Fruit fly (Drosophila melanogaster) whole organism, embryonic: ENCODE measurements around the gene CG10301.

Experiments
- Asciz ChIP-seq: fragments of 200-800 bp; sonication (Bioruptor generic); optimal IDR thresholded peaks from 2 replicates; lab custom pipeline; 2017; ENCODE audit warnings: missing biosample characterization, mild to moderate bottlenecking, missing genetic modification characterization, missing genetic modification reagents
- B-H2 ChIP-seq: fragments of 200-800 bp; sonication (Bioruptor generic); optimal IDR thresholded peaks from 2 replicates; lab custom pipeline; 2018; ENCODE audit warnings: missing biosample characterization, mild to moderate bottlenecking, missing genetic modification characterization
- Bdp1 ChIP-seq: fragments of 200-800 bp; sonication (Bioruptor generic); optimal IDR thresholded peaks from 3 replicates; lab custom pipeline; 2016; ENCODE audit warnings: missing biosample characterization, missing genetic modification characterization
- CG1024 ChIP-seq: fragments of 200-800 bp; sonication (Bioruptor generic); IDR thresholded peaks from 2 replicates; pipeline ENCODE4 v1.3.6; 2022; ENCODE audit warnings: missing biosample characterization, missing genetic modification characterization
- CG12104 ChIP-seq: fragments of 200-800 bp; sonication (Bioruptor generic); optimal IDR thresholded peaks from 3 replicates; lab custom pipeline; 2016; ENCODE audit warnings: missing biosample characterization, missing genetic modification characterization
- CG12769 ChIP-seq: fragments of 200-800 bp; sonication (Bioruptor generic); optimal IDR thresholded peaks from 2 replicates; lab custom pipeline; 2019; ENCODE audit warnings: missing biosample characterization, mild to moderate bottlenecking, missing genetic modification characterization, moderate library complexity
- CG13424 ChIP-seq: fragments of 200-800 bp; sonication (Bioruptor generic); optimal IDR thresholded peaks from 2 replicates; lab custom pipeline; 2019; ENCODE audit warnings: missing biosample characterization, mild to moderate bottlenecking, missing genetic modification characterization, moderate library complexity
- CG14441 ChIP-seq: fragments of 200-800 bp; sonication (Bioruptor generic); IDR thresholded peaks from 2 replicates; pipeline ENCODE4 v1.3.6; 2022; ENCODE audit warnings: missing biosample characterization, missing genetic modification characterization
- CG14667 ChIP-seq: fragments of 200-800 bp; sonication (Bioruptor generic); IDR thresholded peaks from 2 replicates; pipeline ENCODE4 v1.3.6; 2022; ENCODE audit warnings: missing biosample characterization, missing genetic modification characterization
- CG1529 ChIP-seq: fragments of 200-800 bp; sonication (Bioruptor generic); optimal IDR thresholded peaks from 3 replicates; lab custom pipeline; 2018; ENCODE audit warnings: missing biosample characterization, missing genetic modification characterization
- CG1603 ChIP-seq: fragments of 200-800 bp; sonication (Bioruptor generic); optimal IDR thresholded peaks from 2 replicates; lab custom pipeline; 2019; ENCODE audit warnings: missing biosample characterization, mild to moderate bottlenecking, missing genetic modification characterization, moderate library complexity
- CG18262 ChIP-seq: fragments of 200-800 bp; optimal IDR thresholded peaks from 3 replicates; lab custom pipeline; 2019; ENCODE audit warnings: missing biosample characterization, mild to moderate bottlenecking, missing genetic modification characterization, moderate library complexity
- CG18476 ChIP-seq: fragments of 200-800 bp; sonication (Bioruptor generic); optimal IDR thresholded peaks from 2 replicates; lab custom pipeline; 2016; ENCODE audit warnings: missing biosample characterization, mild to moderate bottlenecking, missing genetic modification characterization
- CG2712 ChIP-seq: fragments of 200-800 bp; optimal IDR thresholded peaks from 3 replicates; lab custom pipeline; 2019; ENCODE audit warnings: missing biosample characterization, mild to moderate bottlenecking, missing genetic modification characterization, moderate library complexity
- CG2889 ChIP-seq: fragments of 200-800 bp; sonication (Bioruptor generic); IDR thresholded peaks from 3 replicates; pipeline ENCODE4 v1.3.6; 2022; ENCODE audit warnings: missing biosample characterization, missing genetic modification characterization
- CG31388 ChIP-seq: fragments of 200-800 bp; sonication (Bioruptor generic); optimal IDR thresholded peaks from 2 replicates; lab custom pipeline; 2016; ENCODE audit warnings: missing biosample characterization, missing genetic modification characterization
- CG3838 ChIP-seq: fragments of 200-800 bp; sonication (Bioruptor generic); optimal IDR thresholded peaks from 3 replicates; lab custom pipeline; 2016; ENCODE audit warnings: missing biosample characterization, missing genetic modification characterization
- CG6689 ChIP-seq: fragments of 200-800 bp; sonication (Bioruptor generic); IDR thresholded peaks from 2 replicates; pipeline ENCODE4 v1.3.6; 2022; ENCODE audit warnings: missing biosample characterization, missing genetic modification characterization
- CG6854 ChIP-seq: fragments of 200-800 bp; sonication (Bioruptor generic); optimal IDR thresholded peaks from 3 replicates; lab custom pipeline; 2017; ENCODE audit warnings: missing biosample characterization, mild to moderate bottlenecking, missing genetic modification characterization
- E2f1 ChIP-seq: fragments of 200-800 bp; sonication (Bioruptor generic); IDR thresholded peaks from 2 replicates; pipeline ENCODE4 v1.3.6; 2022; ENCODE audit warnings: missing biosample characterization, missing genetic modification characterization
- Eip74EF ChIP-seq, 2 experiments: fragments of 200-800 bp in 1 of 2; fragments of >200 bp in 1 of 2; sonication (Bioruptor generic) in 1 of 2; optimal IDR thresholded peaks; 2 replicates each; lab custom pipeline; 2017 to 2019; ENCODE audit warnings: missing biosample characterization in 2 of 2, missing genetic modification characterization in 2 of 2, mild to moderate bottlenecking in 1 of 2, moderate library complexity in 1 of 2
- Lpt ChIP-seq: fragments of >200 bp; optimal IDR thresholded peaks from 2 replicates; lab custom pipeline; 2018; ENCODE audit warnings: missing biosample characterization, missing genetic modification characterization
- Mad ChIP-seq: fragments of 200-800 bp; sonication (Bioruptor generic); optimal IDR thresholded peaks from 2 replicates; lab custom pipeline; 2016; ENCODE audit warnings: missing biosample characterization, missing genetic modification characterization
- Optix ChIP-seq: fragments of 200-800 bp; sonication (Bioruptor generic); IDR thresholded peaks from 3 replicates; pipeline ENCODE4 v1.3.6; 2022; ENCODE audit warnings: missing biosample characterization, missing genetic modification characterization
- Sry-β ChIP-seq: fragments of 200-800 bp; sonication (Bioruptor generic); optimal IDR thresholded peaks from 2 replicates; lab custom pipeline; 2018; ENCODE audit warnings: missing biosample characterization, mild to moderate bottlenecking, missing genetic modification characterization, moderate library complexity
- Tbp ChIP-seq: fragments of >200 bp; optimal IDR thresholded peaks from 2 replicates; lab custom pipeline; 2018; ENCODE audit warnings: missing biosample characterization, missing genetic modification characterization
- Usf ChIP-seq: fragments of 200-800 bp; sonication (Bioruptor generic); optimal IDR thresholded peaks from 2 replicates; lab custom pipeline; 2017; ENCODE audit warnings: missing genotype, missing biosample characterization, missing genetic modification characterization
- ac ChIP-seq: fragments of 200-800 bp; sonication (Bioruptor generic); optimal IDR thresholded peaks from 3 replicates; lab custom pipeline; 2017; ENCODE audit warnings: missing biosample characterization, mild to moderate bottlenecking, missing genetic modification characterization
- ato ChIP-seq: fragments of 200-800 bp; sonication (Bioruptor generic); IDR thresholded peaks from 2 replicates; pipeline ENCODE4 v1.3.6; 2022; ENCODE audit warnings: missing biosample characterization, missing genetic modification characterization; ENCODE audit not compliant: partially characterized antibody
- da ChIP-seq: fragments of 200-800 bp; sonication (Bioruptor generic); optimal IDR thresholded peaks from 2 replicates; lab custom pipeline; 2016; ENCODE audit warnings: missing biosample characterization, missing genetic modification characterization
- dm ChIP-seq: fragments of 200-800 bp; sonication (Bioruptor generic); optimal IDR thresholded peaks from 3 replicates; lab custom pipeline; 2016; ENCODE audit warnings: missing biosample characterization, missing genetic modification characterization
- emc ChIP-seq: fragments of 200-800 bp; sonication (Bioruptor generic); optimal IDR thresholded peaks from 2 replicates; lab custom pipeline; 2016; ENCODE audit warnings: missing biosample characterization, missing genetic modification characterization
- gro ChIP-seq: fragments of 200-800 bp; sonication (Bioruptor generic); optimal IDR thresholded peaks from 2 replicates; lab custom pipeline; 2016; ENCODE audit warnings: missing biosample characterization, missing genetic modification characterization
- gt ChIP-seq: fragments of 200-800 bp; sonication (Bioruptor generic); IDR thresholded peaks from 2 replicates; pipeline ENCODE4 v1.3.6; 2022; ENCODE audit warnings: missing biosample characterization, missing genetic modification characterization
- insv ChIP-seq, 2 experiments: fragments of 200-800 bp; sonication (Bioruptor generic); optimal IDR thresholded peaks; 3 replicates each; lab custom pipeline; 2016 to 2018; ENCODE audit warnings: missing biosample characterization in 2 of 2, missing genetic modification characterization in 2 of 2
- lab ChIP-seq: fragments of 200-800 bp; sonication (Bioruptor generic); optimal IDR thresholded peaks from 3 replicates; lab custom pipeline; 2017; ENCODE audit warnings: missing biosample characterization, missing genetic modification characterization, mild to moderate bottlenecking, moderate library complexity, missing genetic modification reagents
- lilli ChIP-seq: fragments of 200-800 bp; sonication (Bioruptor generic); optimal IDR thresholded peaks from 3 replicates; lab custom pipeline; 2016; ENCODE audit warnings: missing biosample characterization, missing genetic modification characterization
- lmd ChIP-seq: fragments of 200-800 bp; sonication (Bioruptor generic); IDR thresholded peaks from 2 replicates; pipeline ENCODE4 v1.3.6; 2022; ENCODE audit warnings: missing biosample characterization, missing genetic modification characterization
- nom ChIP-seq: fragments of 200-800 bp; sonication (Bioruptor generic); optimal IDR thresholded peaks from 2 replicates; lab custom pipeline; 2017; ENCODE audit warnings: missing biosample characterization, missing genetic modification characterization, mild to moderate bottlenecking, moderate library complexity, missing genetic modification reagents
- odd ChIP-seq: fragments of 200-800 bp; sonication (Bioruptor generic); optimal IDR thresholded peaks from 2 replicates; lab custom pipeline; 2017; ENCODE audit warnings: missing biosample characterization, mild to moderate bottlenecking, missing genetic modification characterization
- pan ChIP-seq, 4 experiments: fragments of >200 bp in 3 of 4; fragments of 200-800 bp in 1 of 4; sonication (Bioruptor generic) in 1 of 4; optimal IDR thresholded peaks in 3 of 4; IDR thresholded peaks in 1 of 4; 2 replicates each; pipeline versions ENCODE4 v1.3.6 to Lab custom; 2017 to 2022; ENCODE audit warnings: missing biosample characterization in 2 of 4, missing genetic modification characterization in 2 of 4, mixed read lengths in 1 of 4
- pnt ChIP-seq: fragments of 200-800 bp; sonication (Bioruptor generic); optimal IDR thresholded peaks from 3 replicates; lab custom pipeline; 2016; ENCODE audit warnings: missing biosample characterization, missing genetic modification characterization
- pzg ChIP-seq: fragments of 200-800 bp; sonication (Bioruptor generic); optimal IDR thresholded peaks from 3 replicates; lab custom pipeline; 2018; ENCODE audit warnings: missing biosample characterization, mild to moderate bottlenecking, missing genetic modification characterization, moderate library complexity
- row ChIP-seq: fragments of 200-800 bp; sonication (Bioruptor generic); IDR thresholded peaks from 3 replicates; pipeline ENCODE4 v1.3.6; 2022; ENCODE audit warnings: missing biosample characterization, missing genetic modification characterization
- sim ChIP-seq: fragments of 200-800 bp; sonication (Bioruptor generic); IDR thresholded peaks from 2 replicates; pipeline ENCODE4 v1.3.6; 2022; ENCODE audit warnings: missing biosample characterization, missing genetic modification characterization
- slbo ChIP-seq: fragments of 200-800 bp; sonication (Bioruptor generic); IDR thresholded peaks from 2 replicates; pipeline ENCODE4 v1.3.6; 2022; ENCODE audit warnings: missing biosample characterization, missing genetic modification characterization
- so ChIP-seq: fragments of 200-800 bp; sonication (Bioruptor generic); IDR thresholded peaks from 3 replicates; pipeline ENCODE4 v1.3.6; 2022; ENCODE audit warnings: missing biosample characterization, missing genetic modification characterization
- sqz ChIP-seq: fragments of 200-800 bp; sonication (Bioruptor generic); optimal IDR thresholded peaks from 3 replicates; lab custom pipeline; 2018; ENCODE audit warnings: missing biosample characterization, mild to moderate bottlenecking, missing genetic modification characterization
- tup ChIP-seq: fragments of 200-800 bp; sonication (Bioruptor generic); optimal IDR thresholded peaks from 2 replicates; lab custom pipeline; 2016; ENCODE audit warnings: missing biosample characterization, mild to moderate bottlenecking, missing genetic modification characterization, moderate library complexity
- vfl ChIP-seq: fragments of 200-800 bp; sonication (Bioruptor generic); optimal IDR thresholded peaks from 2 replicates; lab custom pipeline; 2016; ENCODE audit warnings: missing biosample characterization, missing genetic modification characterization
- zen ChIP-seq: fragments of 200-800 bp; sonication (Bioruptor generic); optimal IDR thresholded peaks from 3 replicates; lab custom pipeline; 2018; ENCODE audit warnings: missing biosample characterization, mild to moderate bottlenecking, missing genetic modification characterization, moderate library complexity

The CG10301 gene

dm6 chr3R:23752728-23753127 is 42.8 kb downstream of the CG10301 start, which contains the start of the genes RanBP3 and Rpt5 (continued):
- TF ChIP-seq insv (GFP tag; optimal IDR thresholded peaks at IDR 0.05; lab: Kevin White, UChicago) = peak in 1 of 2 experiments; percentile 15
- no peak for TF ChIP-seq CG3838 (GFP tag; lab: Kevin White, UChicago)
- TF ChIP-seq CG14441 (GFP tag; lab: Robert Waterston, UW) = peak; percentile 44; the same call in 1 of the 2 replicates
- no peak for TF ChIP-seq Usf (GFP tag; lab: Kevin White, UChicago)
- TF ChIP-seq dm (GFP tag; lab: Kevin White, UChicago) = peak; percentile 58
- TF ChIP-seq ato (GFP tag; lab: Robert Waterston, UW) = peak; percentile 75
- no peak for TF ChIP-seq so
- no peak for TF ChIP-seq zen
- TF ChIP-seq B-H2 (GFP tag; lab: Kevin White, UChicago) = peak; percentile 65
- no peak for TF ChIP-seq CG18476 (GFP tag; lab: Kevin White, UChicago)
- peak; percentile 89 for TF ChIP-seq pzg (GFP tag; lab: Kevin White, UChicago)
- TF ChIP-seq CG12769 = no peak
- TF ChIP-seq tup (GFP tag; lab: Kevin White, UChicago) = no peak
- TF ChIP-seq CG6689 = no peak
- TF ChIP-seq slbo = peak; percentile 83
- peak; percentile 10 for TF ChIP-seq CG13424 (tag; lab: Kevin White, UChicago)
- TF ChIP-seq lilli = peak; percentile 77
- TF ChIP-seq lab (GFP tag; lab: Kevin White, UChicago) = no peak
- TF ChIP-seq pan (optimal IDR thresholded peaks at IDR 0.05; lab: Kevin White, UChicago) = no peak
- TF ChIP-seq pan (GFP tag; optimal IDR thresholded peaks at IDR 0.05 in 1 of 2, IDR thresholded peaks at IDR 0.05 in 1 of 2) = no peak
- no peak for TF ChIP-seq pnt (GFP tag; lab: Kevin White, UChicago)
- TF ChIP-seq Lpt (GFP tag; lab: Kevin White, UChicago) = no peak
- TF ChIP-seq emc = no peak
- no peak for TF ChIP-seq gt (GFP tag; lab: Robert Waterston, UW)
- TF ChIP-seq ac = no peak
- TF ChIP-seq nom (GFP tag; lab: Kevin White, UChicago) = peak; percentile 62
- TF ChIP-seq Asciz = no peak
- no peak for TF ChIP-seq CG1529 (GFP tag; lab: Kevin White, UChicago)
- TF ChIP-seq CG1603 = no peak
- no peak for TF ChIP-seq sqz
- TF ChIP-seq odd = no peak
- TF ChIP-seq Bdp1 (GFP tag; lab: Kevin White, UChicago) = peak; percentile 5
- TF ChIP-seq lmd (GFP tag; lab: Robert Waterston, UW) = peak; percentile 8; the same call in 1 of the 2 replicates
- no peak for TF ChIP-seq Sry-β
- TF ChIP-seq row (GFP tag; lab: Robert Waterston, UW) = peak; percentile 49; the same call in 2 of the 3 replicates
- TF ChIP-seq CG1024 (GFP tag; lab: Robert Waterston, UW) = no peak
- no peak for TF ChIP-seq Eip74EF (GFP tag; optimal IDR thresholded peaks at IDR 0.05; lab: Kevin White, UChicago)
- TF ChIP-seq CG31388 (GFP tag; lab: Kevin White, UChicago) = no peak
- TF ChIP-seq da = peak; percentile 16
- TF ChIP-seq CG6854 (GFP tag; lab: Kevin White, UChicago) = no peak
- no peak for TF ChIP-seq CG18262 (tag; lab: Kevin White, UChicago)
- TF ChIP-seq gro = peak; percentile 70
- TF ChIP-seq sim (GFP tag; lab: Robert Waterston, UW) = no peak
- no peak for TF ChIP-seq CG14667 (GFP tag; lab: Robert Waterston, UW)
- no peak for TF ChIP-seq Mad (GFP tag; lab: Kevin White, UChicago)
- peak; percentile 31 for TF ChIP-seq CG2712 (tag; lab: Kevin White, UChicago)
- peak; percentile 51; the same call in 1 of the 2 replicates for TF ChIP-seq E2f1 (GFP tag; lab: Robert Waterston, UW)
- no peak for TF ChIP-seq Tbp (GFP tag; lab: Kevin White, UChicago)
- TF ChIP-seq CG12104 = peak; percentile 0
- peak; percentile 68 for TF ChIP-seq vfl (GFP tag; lab: Kevin White, UChicago)
- TF ChIP-seq Optix (GFP tag; lab: Robert Waterston, UW) = no peak
- TF ChIP-seq CG2889 (GFP tag; lab: Robert Waterston, UW) = no peak
